Worm (Caenorhabditis elegans): Measurements from ENCODE around the gene F35H8.12.

DNA sequence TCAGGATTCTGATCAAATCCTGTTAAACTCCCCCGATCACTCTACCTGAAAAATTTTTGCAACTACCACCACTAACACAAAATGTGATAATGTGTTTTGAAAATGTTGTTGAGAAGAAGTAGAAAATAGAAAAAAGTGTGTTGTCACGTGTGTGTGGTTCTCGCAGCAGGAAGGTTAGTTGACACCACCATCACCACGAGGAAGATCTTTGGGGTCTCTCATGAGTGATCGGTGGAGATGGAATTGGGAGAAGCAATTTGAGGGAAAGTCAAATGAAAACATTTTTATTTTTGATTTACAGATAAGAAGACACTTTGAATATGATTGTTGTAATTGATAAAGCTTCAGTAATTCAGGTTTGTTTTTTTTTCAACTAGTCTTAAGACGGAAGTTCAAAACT lies 50.0 kb downstream of the F35H8.12 start:
- TF ChIP-seq ama-1 (optimal IDR thresholded peaks at IDR 0.05) (no peak), flt-1 (GFP tag; IDR thresholded peaks at IDR 0.05) (no peak), tra-4 (tag; optimal IDR thresholded peaks at IDR 0.05) (no peak)
